Fruit fly (Drosophila melanogaster): Measurements from ENCODE around the gene Rint1.

Rint1 gene

DNA sequence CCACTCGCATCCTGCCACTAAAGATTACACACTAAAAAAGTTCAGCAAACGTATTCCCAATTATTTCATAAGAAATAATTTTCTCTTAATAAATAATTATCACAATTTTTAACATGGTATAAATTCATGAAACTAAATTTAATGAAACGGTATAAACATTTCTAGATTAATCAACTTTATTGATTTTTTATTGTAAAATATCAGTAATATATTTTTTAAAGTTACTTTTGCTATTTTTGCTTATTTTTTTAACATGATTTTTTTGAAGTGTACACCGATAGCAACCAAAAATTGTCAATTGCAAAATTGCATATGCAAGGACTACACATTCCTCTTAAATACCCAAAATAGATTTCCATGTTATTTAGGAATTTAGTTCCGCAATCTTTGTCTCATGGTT, 9.3 kb upstream of the Rint1 start (continued):
- TF ChIP-seq CG7839 (tag; optimal IDR thresholded peaks at IDR 0.05) (peak; percentile 34), gem (tag; optimal IDR thresholded peaks at IDR 0.05) (peak; percentile 51), CG7556 (GFP tag; optimal IDR thresholded peaks at IDR 0.05) (peak; percentile 61), CG18599 (GFP tag; optimal IDR thresholded peaks at IDR 0.05) (peak; percentile 43)

DNA sequence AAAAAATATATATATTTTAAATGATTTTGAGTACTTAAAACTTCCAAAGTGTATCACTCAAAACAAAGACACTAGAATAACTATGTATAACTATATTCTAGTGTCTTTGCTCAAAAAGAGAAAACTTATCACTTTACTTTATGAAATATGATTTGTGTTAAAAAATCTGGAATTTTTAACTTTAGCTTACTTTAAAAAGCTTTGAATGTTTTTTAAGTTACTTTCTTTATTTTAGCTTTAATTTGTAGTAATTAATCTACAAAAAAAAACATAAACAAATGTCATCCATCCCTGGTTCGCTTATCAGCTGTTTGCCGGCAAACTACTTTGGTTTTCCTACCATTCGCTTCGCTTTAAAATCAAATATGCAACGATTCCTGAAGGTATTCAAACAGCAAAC, 3.7 kb upstream of the Rint1 start, which contains the start of gene CG8607:
CG8607 (plus strand) TSS at position 301 of the 400 bp plus-strand sequence.
- no peak for TF ChIP-seq NFAT (GFP tag; IDR thresholded peaks at IDR 0.05)
- TF ChIP-seq CG7928 (GFP tag; optimal IDR thresholded peaks at IDR 0.05) = peak; percentile 21
- no peak for TF ChIP-seq zfh2 (GFP tag; optimal IDR thresholded peaks at IDR 0.05)
- no peak for TF ChIP-seq CG1832 (GFP tag; optimal IDR thresholded peaks at IDR 0.05)
- TF ChIP-seq pnt (GFP tag; optimal IDR thresholded peaks at IDR 0.05) = no peak
- peak; percentile 15 for TF ChIP-seq sens (GFP tag)
- TF ChIP-seq CG8478 (optimal IDR thresholded peaks at IDR 0.05) = no peak
- TF ChIP-seq crp (GFP tag; optimal IDR thresholded peaks at IDR 0.05) = peak in 1 of 2 experiments; percentile 57

DNA sequence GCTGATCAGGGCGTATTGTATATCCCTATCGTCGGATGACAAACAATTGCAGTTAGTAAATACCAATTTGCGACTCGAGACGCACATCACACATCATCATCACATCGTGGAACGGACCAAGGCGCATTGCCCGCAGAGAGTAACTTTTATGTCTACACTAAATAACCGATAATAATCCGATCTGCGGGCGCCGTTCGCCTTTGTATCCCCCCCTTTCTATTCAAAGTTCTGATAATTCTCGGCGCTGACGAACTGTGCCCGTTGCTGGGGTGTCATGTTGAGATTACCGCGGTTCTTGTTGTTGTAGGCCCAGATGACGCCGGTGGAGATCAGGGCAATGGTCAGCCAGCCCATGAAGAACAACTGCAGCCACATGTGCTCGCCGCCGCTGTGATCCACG, 3.3 kb downstream of the Rint1 start:
- TF ChIP-seq trem (tag; optimal IDR thresholded peaks at IDR 0.05) (no peak), dysf (GFP tag; IDR thresholded peaks at IDR 0.05) (no peak), CoRest (tag; optimal IDR thresholded peaks at IDR 0.05) (no peak), fd64A (GFP tag; optimal IDR thresholded peaks at IDR 0.05) (no peak), Med (GFP tag) (peak; percentile 15), gt (GFP tag; IDR thresholded peaks at IDR 0.05) (no peak), gcm (GFP tag; optimal IDR thresholded peaks at IDR 0.05) (peak; percentile 83), HLH54F (GFP tag; optimal IDR thresholded peaks at IDR 0.05) (no peak)

DNA sequence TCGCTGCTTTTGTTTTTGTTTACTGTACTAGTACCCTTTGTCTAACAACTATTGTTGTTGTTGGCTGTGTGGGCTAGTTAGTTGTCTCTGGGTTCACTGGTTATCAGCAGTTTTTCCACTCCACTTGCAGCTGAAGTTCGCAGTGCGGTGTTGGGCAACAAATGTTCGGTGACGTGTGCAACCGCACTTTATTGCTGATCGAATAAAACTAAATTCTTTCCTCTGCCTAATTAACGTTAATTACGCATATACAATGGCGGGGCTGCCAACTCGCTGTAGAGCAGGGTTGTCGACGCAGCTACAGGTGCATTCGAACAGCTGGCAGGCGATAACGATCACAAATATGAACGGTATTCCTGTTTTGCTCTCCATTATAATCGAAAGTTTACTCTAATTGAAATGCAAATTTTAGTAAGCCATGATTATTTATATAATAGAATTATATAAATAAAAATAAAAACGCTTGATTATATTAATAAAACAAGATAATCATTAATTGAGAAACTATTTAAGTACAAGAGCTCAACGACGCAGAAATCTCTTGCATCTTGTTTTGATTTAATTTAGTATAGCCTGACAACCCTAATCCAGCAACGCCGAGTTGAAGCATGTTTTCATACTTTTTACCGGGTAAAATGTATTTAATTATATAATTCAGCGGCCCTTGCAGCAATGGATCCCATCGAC, 5.3 kb downstream of the Rint1 start, which contains the start of the genes mrva, CG42307 and mus312:
mrva (minus strand) TSS at position 276 of the 687 bp plus-strand sequence.
CG42307 (plus strand) TSS at position 566 of the 687 bp plus-strand sequence.
mus312 (plus strand) TSS at position 566 of the 687 bp plus-strand sequence.
- TF ChIP-seq Hsf (GFP tag; optimal IDR thresholded peaks at IDR 0.05) (peak; percentile 60), tin (GFP tag; optimal IDR thresholded peaks at IDR 0.05) (peak; percentile 82), CG7928 (GFP tag; optimal IDR thresholded peaks at IDR 0.05) (peak; percentile 47), CG7357 (GFP tag; IDR thresholded peaks at IDR 0.05) (peak; percentile 79), CG18011 (GFP tag; optimal IDR thresholded peaks at IDR 0.05) (peak; percentile 57), CG10431 (GFP tag; optimal IDR thresholded peaks at IDR 0.05) (peak; percentile 75), CG13287 (GFP tag; IDR thresholded peaks at IDR 0.05; ENCODE audit: partially characterized antibody) (peak; percentile 52), CG11085 (GFP tag; IDR thresholded peaks at IDR 0.05) (peak; percentile 71), prd (optimal IDR thresholded peaks at IDR 0.05) (no peak), prd (GFP tag; IDR thresholded peaks at IDR 0.05) (peak; percentile 82), CG14965 (GFP tag; optimal IDR thresholded peaks at IDR 0.05; ENCODE audit: borderline replicate concordance) (no peak), gro (GFP tag; optimal IDR thresholded peaks at IDR 0.05) (no peak), amos (GFP tag; IDR thresholded peaks at IDR 0.05; ENCODE audit: partially characterized antibody) (peak; percentile 50; the same call in 1 of the 2 replicates), Usf (GFP tag; optimal IDR thresholded peaks at IDR 0.05) (peak; percentile 73), chinmo (GFP tag; IDR thresholded peaks at IDR 0.05; ENCODE audit: partially characterized antibody) (peak; percentile 88), CG10147 (GFP tag; optimal IDR thresholded peaks at IDR 0.05) (peak; percentile 91), sim (GFP tag; IDR thresholded peaks at IDR 0.05) (0 out of 2 replicates have a peak, but pooled peaks have one; percentile 13), lilli (GFP tag; optimal IDR thresholded peaks at IDR 0.05) (peak; percentile 78), CG14050 (GFP tag; IDR thresholded peaks at IDR 0.05) (peak; percentile 76), CG16815 (GFP tag; optimal IDR thresholded peaks at IDR 0.05) (peak; percentile 68), ssp (GFP tag; IDR thresholded peaks at IDR 0.05) (peak; percentile 84), Rfx (GFP tag; IDR thresholded peaks at IDR 0.05) (peak; percentile 88), CG17359 (tag; optimal IDR thresholded peaks at IDR 0.05) (peak; percentile 87), toy (GFP tag; IDR thresholded peaks at IDR 0.05) (peak; percentile 59; the same call in 1 of the 2 replicates), eve (GFP tag; optimal IDR thresholded peaks at IDR 0.05) (no peak), Trl (optimal IDR thresholded peaks at IDR 0.05) (no peak), Trl (GFP tag; optimal IDR thresholded peaks at IDR 0.05) (peak; percentile 42)

Measured in whole organism, embryonic.